Worm (Caenorhabditis elegans): ENCODE results near the gene F41C6.6.

- TF ChIP-seq him-1 (tag; optimal IDR thresholded peaks at IDR 0.05) (no peak), dao-5 (tag; optimal IDR thresholded peaks at IDR 0.05) (no peak)
These were observed 20.1 kb downstream of the F41C6.6 start for ce11 chrX:6861564-6861963.

Data from whole organism, L4/young adult.